Worm (Caenorhabditis elegans): Measurements from ENCODE around the gene clec-194.

DNA sequence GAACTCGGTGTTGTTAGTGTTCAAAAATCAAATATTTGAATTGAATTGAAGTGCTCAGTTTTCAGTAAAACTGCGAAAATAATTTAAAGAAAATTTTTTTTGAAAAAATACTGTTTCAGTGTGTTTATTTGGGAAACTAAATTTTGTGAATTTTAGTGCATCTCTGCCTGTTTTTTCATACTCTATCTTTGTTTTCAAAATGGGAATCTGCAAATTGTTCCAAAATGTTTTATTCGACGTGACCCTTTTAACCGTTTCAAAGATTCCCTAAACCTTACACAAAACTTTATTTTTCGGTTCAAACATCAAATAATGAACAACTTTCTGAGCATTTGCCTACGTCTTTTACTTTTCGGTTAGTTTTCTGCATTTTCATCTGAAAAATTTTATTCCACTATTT is 1.6 kb upstream of the clec-194 start, which contains the start of gene Y116A8A.7:
- TF ChIP-seq unc-62 (GFP tag; optimal IDR thresholded peaks at IDR 0.05) = no peak
- no peak for TF ChIP-seq F52B5.7 (tag; optimal IDR thresholded peaks at IDR 0.05)
- TF ChIP-seq aptf-2 (GFP tag; conservative IDR thresholded peaks at IDR 0.05) = no peak
- TF ChIP-seq repo-1 (tag; optimal IDR thresholded peaks at IDR 0.05) = no peak
- no peak for TF ChIP-seq F33H1.4 (GFP tag; IDR thresholded peaks at IDR 0.05)

All from whole organism, young adult.